Worm (Caenorhabditis elegans) whole organism, L2 larva: Measurements from ENCODE around the gene srt-54.

Experiments
- F13H6.1 ChIP-seq: sonication (generic microtip); optimal IDR thresholded peaks from 2 replicates; lab custom pipeline; 2016; ENCODE audit warnings: missing genetic modification characterization, missing compliant biosample characterization
- Y55F3AM.14 ChIP-seq: fragments of 200-800 bp; sonication (Bioruptor generic); optimal IDR thresholded peaks from 2 replicates; lab custom pipeline; 2018; ENCODE audit warnings: mild to moderate bottlenecking, missing genetic modification characterization, missing compliant biosample characterization
- ZK546.5 ChIP-seq: sonication (generic microtip); optimal IDR thresholded peaks from 2 replicates; lab custom pipeline; 2017; ENCODE audit warnings: missing biosample characterization, missing genetic modification characterization
- alr-1 ChIP-seq: fragments of 150-350 bp; optimal IDR thresholded peaks from 2 replicates; lab custom pipeline; 2014; ENCODE audit warnings: missing biosample characterization, missing genetic modification characterization
- ama-1 ChIP-seq: fragments of 150-350 bp; optimal IDR thresholded peaks from 2 replicates; lab custom pipeline; 2018; ENCODE audit warnings: inconsistent platforms
- blmp-1 ChIP-seq: sonication (generic microtip); optimal IDR thresholded peaks from 2 replicates; lab custom pipeline; 2017; ENCODE audit warnings: missing genetic modification characterization, mild to moderate bottlenecking, missing compliant biosample characterization, antibody characterized with exemption, moderate library complexity; ENCODE audit not compliant: insufficient read depth
- crh-2 ChIP-seq: sonication (generic microtip); optimal IDR thresholded peaks from 2 replicates; lab custom pipeline; 2017; ENCODE audit warnings: missing biosample characterization, missing genetic modification characterization
- dmd-4 ChIP-seq: sonication (generic microtip); optimal IDR thresholded peaks from 2 replicates; lab custom pipeline; 2017; ENCODE audit warnings: missing biosample characterization, missing genetic modification characterization
- egl-27 ChIP-seq: sonication (generic microtip); optimal IDR thresholded peaks from 3 replicates; lab custom pipeline; 2017; ENCODE audit warnings: missing biosample characterization, missing genetic modification reagents, missing genetic modification characterization
- fos-1 ChIP-seq: fragments of 150-350 bp; optimal IDR thresholded peaks from 2 replicates; lab custom pipeline; 2014; ENCODE audit warnings: missing biosample characterization, missing genetic modification characterization
- gmeb-1 ChIP-seq: fragments of 150-350 bp; optimal IDR thresholded peaks from 2 replicates; lab custom pipeline; 2014; ENCODE audit warnings: missing biosample characterization, missing genetic modification characterization
- lin-11 ChIP-seq: fragments of 150-350 bp; sonication (generic microtip); optimal IDR thresholded peaks from 2 replicates; lab custom pipeline; 2014; ENCODE audit warnings: missing biosample characterization, missing genetic modification characterization, inconsistent platforms, mixed read lengths
- lsy-2 ChIP-seq, 2 experiments: fragments of 150-350 bp in 1 of 2; sonication (generic microtip) in 1 of 2; optimal IDR thresholded peaks; 2 replicates each; lab custom pipeline; 2014 to 2017; ENCODE audit warnings: missing biosample characterization in 2 of 2, missing genetic modification characterization in 2 of 2
- mdl-1 ChIP-seq, 2 experiments: fragments of 150-350 bp in 1 of 2; sonication (generic microtip) in 1 of 2; optimal IDR thresholded peaks; 2 replicates each; lab custom pipeline; 2017; ENCODE audit warnings: missing biosample characterization in 2 of 2, missing genetic modification characterization in 2 of 2
- nhr-10 ChIP-seq: sonication (generic microtip); optimal IDR thresholded peaks from 2 replicates; lab custom pipeline; 2017; ENCODE audit warnings: missing biosample characterization, missing genetic modification characterization
- nhr-11 ChIP-seq: fragments of 150-350 bp; optimal IDR thresholded peaks from 2 replicates; lab custom pipeline; 2014; ENCODE audit warnings: missing biosample characterization, missing genetic modification characterization
- nhr-129 ChIP-seq: fragments of 150-350 bp; optimal IDR thresholded peaks from 2 replicates; lab custom pipeline; 2014; ENCODE audit warnings: missing biosample characterization, missing genetic modification characterization
- nhr-21 ChIP-seq: fragments of 150-350 bp; optimal IDR thresholded peaks from 2 replicates; lab custom pipeline; 2014; ENCODE audit warnings: missing biosample characterization, missing genetic modification characterization
- nhr-23 ChIP-seq: fragments of 150-350 bp; optimal IDR thresholded peaks from 2 replicates; lab custom pipeline; 2014; ENCODE audit warnings: missing biosample characterization, missing genetic modification reagents, missing genetic modification characterization
- nhr-25 ChIP-seq: fragments of 150-350 bp; sonication (generic microtip); optimal IDR thresholded peaks from 3 replicates; lab custom pipeline; 2014; ENCODE audit warnings: missing biosample characterization, missing genetic modification characterization
- peb-1 ChIP-seq: fragments of 150-350 bp; optimal IDR thresholded peaks from 2 replicates; lab custom pipeline; 2014; ENCODE audit warnings: missing biosample characterization, missing genetic modification characterization
- sma-3 ChIP-seq: sonication (generic microtip); optimal IDR thresholded peaks from 2 replicates; lab custom pipeline; 2016; ENCODE audit warnings: missing genetic modification reagents, missing genetic modification characterization, missing compliant biosample characterization
- sma-9 ChIP-seq, 2 experiments: fragments of 150-350 bp in 1 of 2; sonication (generic microtip) in 1 of 2; optimal IDR thresholded peaks; 2 replicates each; lab custom pipeline; 2014 to 2016; ENCODE audit warnings: missing genetic modification characterization in 2 of 2, mild to moderate bottlenecking in 1 of 2, missing biosample characterization in 1 of 2, missing compliant biosample characterization in 1 of 2, missing genetic modification reagents in 1 of 2, moderate library complexity in 1 of 2
- snpc-4 ChIP-seq: fragments of 150-350 bp; optimal IDR thresholded peaks from 2 replicates; lab custom pipeline; 2014; ENCODE audit warnings: missing biosample characterization, missing genetic modification characterization
- unc-39 ChIP-seq: fragments of 150-350 bp; optimal IDR thresholded peaks from 2 replicates; lab custom pipeline; 2014; ENCODE audit warnings: missing biosample characterization, missing genetic modification characterization
- ztf-1 ChIP-seq: fragments of 200-800 bp; sonication (Bioruptor generic); conservative IDR thresholded peaks from 2 replicates; pipeline ENCODE4 v1.3.6; 2022; ENCODE audit warnings: missing genetic modification characterization, missing compliant biosample characterization

Gene srt-54

ce11 chrII:160561-161123 lies 43.6 kb downstream of the srt-54 start:
- TF ChIP-seq Y55F3AM.14 (GFP tag; lab: Kevin White, UChicago) (no peak), sma-9 (GFP tag; optimal IDR thresholded peaks at IDR 0.05; lab: Kevin White, UChicago) (peak; percentile 29), sma-9 (tag; optimal IDR thresholded peaks at IDR 0.05; lab: Kevin White, UChicago) (no peak), fos-1 (tag; lab: Kevin White, UChicago) (no peak), lsy-2 (tag; optimal IDR thresholded peaks at IDR 0.05; lab: Kevin White, UChicago) (peak in 1 of 2 experiments; percentile 26), mdl-1 (tag; optimal IDR thresholded peaks at IDR 0.05; lab: Kevin White, UChicago) (no peak), ztf-1 (GFP tag; lab: Robert Waterston, UW) (no peak), lin-11 (tag; lab: Kevin White, UChicago) (peak; percentile 14), ZK546.5 (tag; lab: Kevin White, UChicago) (no peak), peb-1 (tag; lab: Kevin White, UChicago) (no peak)

- TF ChIP-seq lsy-2 (tag; optimal IDR thresholded peaks at IDR 0.05; lab: Kevin White, UChicago) (peak in 1 of 2 experiments; percentile 36), F13H6.1 (tag; lab: Kevin White, UChicago) (peak; percentile 78), lin-11 (tag; lab: Kevin White, UChicago) (no peak), blmp-1 (tag; lab: Kevin White, UChicago) (no peak), unc-39 (no peak), nhr-129 (tag; lab: Kevin White, UChicago) (peak; percentile 64), snpc-4 (tag; lab: Kevin White, UChicago) (no peak), alr-1 (tag; lab: Kevin White, UChicago) (no peak), sma-9 (GFP tag; optimal IDR thresholded peaks at IDR 0.05; lab: Kevin White, UChicago) (peak; percentile 46), sma-9 (tag; optimal IDR thresholded peaks at IDR 0.05; lab: Kevin White, UChicago) (no peak)
- TF ChIP-seq, all 48 proteins: peak for 4
Observed at ce11 chrII:161275-161674, 44.3 kb downstream of the srt-54 start.

DNA sequence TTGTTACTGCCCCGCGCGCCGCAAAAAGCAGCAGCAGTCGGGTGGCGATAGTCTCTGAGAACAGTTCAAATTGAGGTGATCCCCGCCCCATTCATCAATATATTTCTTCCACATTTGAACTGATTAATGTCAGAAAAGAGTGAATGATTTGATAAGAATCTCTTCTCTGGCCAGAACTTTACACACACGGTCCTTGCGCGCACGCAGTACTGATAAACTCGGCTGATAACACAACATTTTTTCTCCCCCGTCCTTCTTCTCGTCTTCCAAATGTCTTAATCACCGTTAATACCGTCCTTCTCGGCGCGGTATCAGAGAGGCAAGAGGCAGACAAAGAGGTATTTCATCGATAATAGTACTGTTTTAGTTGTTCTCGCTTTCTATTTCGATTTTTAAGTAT lies 45.2 kb downstream of the srt-54 start, which contains the start of gene etr-1:
etr-1 (plus strand) TSS at position 193 of the 400 bp plus-strand sequence.
- TF ChIP-seq crh-2 (peak; percentile 61), lsy-2 (tag; optimal IDR thresholded peaks at IDR 0.05; lab: Kevin White, UChicago) (peak in 1 of 2 experiments; percentile 10), nhr-21 (tag; lab: Kevin White, UChicago) (peak; percentile 56), sma-3 (GFP tag; lab: Kevin White, UChicago) (peak; percentile 49), egl-27 (tag; lab: Kevin White, UChicago) (peak; percentile 10), unc-39 (no peak), sma-9 (GFP tag; optimal IDR thresholded peaks at IDR 0.05; lab: Kevin White, UChicago) (peak; percentile 67), sma-9 (tag; optimal IDR thresholded peaks at IDR 0.05; lab: Kevin White, UChicago) (no peak), gmeb-1 (tag; lab: Kevin White, UChicago) (peak; percentile 16), alr-1 (tag; lab: Kevin White, UChicago) (no peak), nhr-11 (tag; lab: Kevin White, UChicago) (no peak), nhr-25 (tag; lab: Kevin White, UChicago) (no peak), F13H6.1 (tag; lab: Kevin White, UChicago) (peak; percentile 47), blmp-1 (tag; lab: Kevin White, UChicago) (peak; percentile 70), fos-1 (tag; lab: Kevin White, UChicago) (peak; percentile 99), dmd-4 (tag; lab: Kevin White, UChicago) (no peak)

ce11 chrII:163229-163628 lies 46.2 kb downstream of the srt-54 start:
- TF ChIP-seq nhr-23 (tag; lab: Kevin White, UChicago) (no peak), ama-1 (no peak), nhr-10 (tag; lab: Kevin White, UChicago) (no peak), gmeb-1 (tag; lab: Kevin White, UChicago) (no peak), mdl-1 (tag; optimal IDR thresholded peaks at IDR 0.05; lab: Kevin White, UChicago) (no peak)
- TF ChIP-seq, all 48 proteins: peak for 0
